Fruit fly (Drosophila melanogaster) whole organism, embryonic: ENCODE measurements around the gene CG15880.

Source experiments
- Abd-B ChIP-seq: fragments of 200-800 bp; sonication (Bioruptor generic); optimal IDR thresholded peaks from 2 replicates; lab custom pipeline; 2018; ENCODE audit warnings: missing biosample characterization, mild to moderate bottlenecking, missing genetic modification characterization, moderate library complexity
- Adf1 ChIP-seq: fragments of 200-800 bp; sonication (Bioruptor generic); IDR thresholded peaks from 2 replicates; pipeline ENCODE4 v1.3.6; 2022; ENCODE audit warnings: missing biosample characterization, missing genetic modification characterization
- Aef1 ChIP-seq: fragments of 200-800 bp; sonication (Bioruptor generic); IDR thresholded peaks from 3 replicates; pipeline ENCODE4 v1.3.6; 2022; ENCODE audit warnings: missing biosample characterization, missing genetic modification characterization
- BtbVII ChIP-seq: fragments of 200-800 bp; sonication (Bioruptor generic); optimal IDR thresholded peaks from 3 replicates; lab custom pipeline; 2017; ENCODE audit warnings: missing biosample characterization, mild to moderate bottlenecking, missing genetic modification characterization
- CG1024 ChIP-seq: fragments of 200-800 bp; sonication (Bioruptor generic); IDR thresholded peaks from 2 replicates; pipeline ENCODE4 v1.3.6; 2022; ENCODE audit warnings: missing biosample characterization, missing genetic modification characterization
- CG10366 ChIP-seq: fragments of 200-800 bp; sonication (Bioruptor generic); IDR thresholded peaks from 2 replicates; pipeline ENCODE4 v1.3.6; 2022; ENCODE audit warnings: missing biosample characterization, missing genetic modification characterization
- CG10979 ChIP-seq: fragments of 200-800 bp; sonication (Bioruptor generic); optimal IDR thresholded peaks from 2 replicates; lab custom pipeline; 2018; ENCODE audit warnings: missing biosample characterization, mild to moderate bottlenecking, missing genetic modification characterization, moderate library complexity
- CG11398 ChIP-seq: fragments of 200-800 bp; sonication (Bioruptor generic); optimal IDR thresholded peaks from 2 replicates; lab custom pipeline; 2016; ENCODE audit warnings: missing biosample characterization, missing genetic modification characterization
- CG1233 ChIP-seq: fragments of 200-800 bp; sonication (Bioruptor generic); optimal IDR thresholded peaks from 4 replicates; lab custom pipeline; 2018; ENCODE audit warnings: missing biosample characterization, mild to moderate bottlenecking, missing genetic modification characterization
- CG1602 ChIP-seq: fragments of 200-800 bp; sonication (Bioruptor generic); optimal IDR thresholded peaks from 3 replicates; lab custom pipeline; 2016; ENCODE audit warnings: missing biosample characterization, missing genetic modification characterization
- CG1647 ChIP-seq: fragments of 200-800 bp; sonication (Bioruptor generic); optimal IDR thresholded peaks from 3 replicates; lab custom pipeline; 2016; ENCODE audit warnings: missing biosample characterization, missing genetic modification characterization
- CG17802 ChIP-seq: fragments of 200-800 bp; sonication (Bioruptor generic); optimal IDR thresholded peaks from 2 replicates; lab custom pipeline; 2018; ENCODE audit warnings: missing biosample characterization, mild to moderate bottlenecking, missing genetic modification characterization, moderate library complexity
- CG2202 ChIP-seq: fragments of 200-800 bp; sonication (Bioruptor generic); optimal IDR thresholded peaks from 2 replicates; lab custom pipeline; 2018; ENCODE audit warnings: missing biosample characterization, mild to moderate bottlenecking, missing genetic modification characterization
- CG31388 ChIP-seq: fragments of 200-800 bp; sonication (Bioruptor generic); optimal IDR thresholded peaks from 2 replicates; lab custom pipeline; 2016; ENCODE audit warnings: missing biosample characterization, missing genetic modification characterization
- CG32532 ChIP-seq: fragments of 200-800 bp; sonication (Bioruptor generic); IDR thresholded peaks from 2 replicates; pipeline ENCODE4 v1.3.6; 2022; ENCODE audit warnings: missing biosample characterization, missing genetic modification characterization
- CG32767 ChIP-seq: fragments of 200-800 bp; sonication (Bioruptor generic); IDR thresholded peaks from 2 replicates; pipeline ENCODE4 v1.3.6; 2022; ENCODE audit warnings: missing biosample characterization, missing genetic modification characterization
- CG4360 ChIP-seq: fragments of 200-800 bp; sonication (Bioruptor generic); IDR thresholded peaks from 2 replicates; pipeline ENCODE4 v1.3.6; 2022; ENCODE audit warnings: missing biosample characterization, missing genetic modification characterization
- CG4404 ChIP-seq: fragments of 200-800 bp; sonication (Bioruptor generic); IDR thresholded peaks from 2 replicates; pipeline ENCODE4 v1.3.6; 2022; ENCODE audit warnings: missing biosample characterization, missing genetic modification characterization
- CG4707 ChIP-seq: fragments of 200-800 bp; sonication (Bioruptor generic); optimal IDR thresholded peaks from 2 replicates; lab custom pipeline; 2018; ENCODE audit warnings: missing biosample characterization, mild to moderate bottlenecking, missing genetic modification characterization, moderate library complexity
- CG5180 ChIP-seq: fragments of 200-800 bp; sonication (Bioruptor generic); optimal IDR thresholded peaks from 3 replicates; lab custom pipeline; 2017; ENCODE audit warnings: missing biosample characterization, missing genetic modification characterization, mild to moderate bottlenecking, moderate library complexity, missing genetic modification reagents
- CG6254 ChIP-seq: fragments of 200-800 bp; sonication (Bioruptor generic); optimal IDR thresholded peaks from 3 replicates; lab custom pipeline; 2017; ENCODE audit warnings: mild to moderate bottlenecking, missing biosample characterization, missing genetic modification reagents, missing genetic modification characterization
- CG6683 ChIP-seq: fragments of 200-800 bp; sonication (Bioruptor generic); optimal IDR thresholded peaks from 2 replicates; lab custom pipeline; 2017; ENCODE audit warnings: missing biosample characterization, mild to moderate bottlenecking, missing genetic modification characterization, missing genetic modification reagents
- CG7271 ChIP-seq: fragments of 200-800 bp; sonication (Bioruptor generic); optimal IDR thresholded peaks from 2 replicates; lab custom pipeline; 2018; ENCODE audit warnings: missing biosample characterization, mild to moderate bottlenecking, missing genetic modification characterization, moderate library complexity
- Chrac-16 ChIP-seq: fragments of 200-800 bp; sonication (Bioruptor generic); optimal IDR thresholded peaks from 3 replicates; lab custom pipeline; 2016; ENCODE audit warnings: missing biosample characterization, missing genetic modification characterization
- Dek ChIP-seq: fragments of 200-800 bp; sonication (Bioruptor generic); optimal IDR thresholded peaks from 3 replicates; lab custom pipeline; 2019; ENCODE audit warnings: missing biosample characterization, mild to moderate bottlenecking, missing genetic modification characterization, moderate library complexity
- Ets97D ChIP-seq: fragments of 200-800 bp; sonication (Bioruptor generic); optimal IDR thresholded peaks from 3 replicates; lab custom pipeline; 2016; ENCODE audit warnings: missing biosample characterization, missing genetic modification characterization
- Oaz ChIP-seq: fragments of 200-800 bp; sonication (Bioruptor generic); IDR thresholded peaks from 2 replicates; pipeline ENCODE4 v1.3.6; 2022; ENCODE audit warnings: missing biosample characterization, missing genetic modification characterization
- PHDP ChIP-seq: fragments of 200-800 bp; sonication (Bioruptor generic); optimal IDR thresholded peaks from 3 replicates; lab custom pipeline; 2018; ENCODE audit warnings: missing biosample characterization, mild to moderate bottlenecking, missing genetic modification characterization, moderate library complexity
- Poxn ChIP-seq: fragments of 200-800 bp; sonication (Bioruptor generic); IDR thresholded peaks from 2 replicates; pipeline ENCODE4 v1.3.6; 2022; ENCODE audit warnings: missing biosample characterization, missing genetic modification characterization
- Sin3A ChIP-seq: fragments of >200 bp; optimal IDR thresholded peaks from 2 replicates; lab custom pipeline; 2018
- Sry-δ ChIP-seq: fragments of 200-800 bp; sonication (Bioruptor generic); optimal IDR thresholded peaks from 2 replicates; lab custom pipeline; 2016; ENCODE audit warnings: missing biosample characterization, missing genetic modification characterization
- amos ChIP-seq: fragments of 200-800 bp; sonication (Bioruptor generic); IDR thresholded peaks from 2 replicates; pipeline ENCODE4 v1.3.6; 2022; ENCODE audit warnings: missing biosample characterization, missing genetic modification characterization; ENCODE audit not compliant: partially characterized antibody
- az2 ChIP-seq: fragments of 200-800 bp; sonication (Bioruptor generic); optimal IDR thresholded peaks from 3 replicates; lab custom pipeline; 2016; ENCODE audit warnings: missing biosample characterization, missing genetic modification characterization
- caup ChIP-seq: fragments of 200-800 bp; sonication (Bioruptor generic); optimal IDR thresholded peaks from 3 replicates; lab custom pipeline; 2017; ENCODE audit warnings: missing biosample characterization, mild to moderate bottlenecking, missing genetic modification characterization, moderate library complexity; ENCODE audit not compliant: severe bottlenecking
- corto ChIP-seq: fragments of 200-800 bp; sonication (Bioruptor generic); optimal IDR thresholded peaks from 2 replicates; lab custom pipeline; 2016; ENCODE audit warnings: missing biosample characterization, mild to moderate bottlenecking, missing genetic modification characterization, moderate library complexity
- disco-r ChIP-seq: fragments of 200-800 bp; sonication (Bioruptor generic); optimal IDR thresholded peaks from 2 replicates; lab custom pipeline; 2016; ENCODE audit warnings: missing biosample characterization, missing genetic modification characterization
- dm ChIP-seq: fragments of 200-800 bp; sonication (Bioruptor generic); optimal IDR thresholded peaks from 3 replicates; lab custom pipeline; 2016; ENCODE audit warnings: missing biosample characterization, missing genetic modification characterization
- esg ChIP-seq: fragments of 200-800 bp; sonication (Bioruptor generic); conservative IDR thresholded peaks from 2 replicates; pipeline ENCODE4 v1.3.6; 2022; ENCODE audit warnings: missing biosample characterization, missing genetic modification characterization
- gro ChIP-seq: fragments of 200-800 bp; sonication (Bioruptor generic); optimal IDR thresholded peaks from 2 replicates; lab custom pipeline; 2016; ENCODE audit warnings: missing biosample characterization, missing genetic modification characterization
- hth ChIP-seq: fragments of >200 bp; optimal IDR thresholded peaks from 2 replicates; lab custom pipeline; 2017; ENCODE audit warnings: inconsistent platforms
- lilli ChIP-seq: fragments of 200-800 bp; sonication (Bioruptor generic); optimal IDR thresholded peaks from 3 replicates; lab custom pipeline; 2016; ENCODE audit warnings: missing biosample characterization, missing genetic modification characterization
- lmd ChIP-seq: fragments of 200-800 bp; sonication (Bioruptor generic); IDR thresholded peaks from 2 replicates; pipeline ENCODE4 v1.3.6; 2022; ENCODE audit warnings: missing biosample characterization, missing genetic modification characterization
- onecut ChIP-seq: fragments of 200-800 bp; sonication (Bioruptor generic); IDR thresholded peaks from 2 replicates; pipeline ENCODE4 v1.3.6; 2022; ENCODE audit warnings: missing biosample characterization, missing genetic modification characterization
- pb ChIP-seq: fragments of 200-800 bp; sonication (Bioruptor generic); optimal IDR thresholded peaks from 3 replicates; lab custom pipeline; 2016; ENCODE audit warnings: missing biosample characterization, missing genetic modification characterization
- shn ChIP-seq: fragments of 200-800 bp; sonication (Bioruptor generic); optimal IDR thresholded peaks from 3 replicates; lab custom pipeline; 2016; ENCODE audit warnings: missing biosample characterization, missing genetic modification characterization
- sima ChIP-seq: fragments of 200-800 bp; sonication (Bioruptor generic); optimal IDR thresholded peaks from 2 replicates; lab custom pipeline; 2016; ENCODE audit warnings: missing biosample characterization, missing genetic modification characterization
- tap ChIP-seq: fragments of 200-800 bp; optimal IDR thresholded peaks from 3 replicates; lab custom pipeline; 2019; ENCODE audit warnings: missing biosample characterization, mild to moderate bottlenecking, missing genetic modification characterization, moderate library complexity
- tin ChIP-seq: fragments of 200-800 bp; sonication (Bioruptor generic); optimal IDR thresholded peaks from 3 replicates; lab custom pipeline; 2016; ENCODE audit warnings: missing biosample characterization, missing genetic modification characterization
- trh ChIP-seq: fragments of 200-800 bp; sonication (Bioruptor generic); optimal IDR thresholded peaks from 2 replicates; lab custom pipeline; 2016; ENCODE audit warnings: missing biosample characterization, missing genetic modification characterization
- wek ChIP-seq: fragments of 200-800 bp; sonication (Bioruptor generic); optimal IDR thresholded peaks from 3 replicates; lab custom pipeline; 2018; ENCODE audit warnings: missing biosample characterization, mild to moderate bottlenecking, missing genetic modification characterization, moderate library complexity

CG15880 gene

dm6 chr2L:819315-820032, 1.7 kb upstream of the CG15880 start, which contains the start of the genes PGAP2 and Clp (continued):
- TF ChIP-seq disco-r (GFP tag; lab: Kevin White, UChicago) (no peak), CG17802 (peak; percentile 24), BtbVII (GFP tag; lab: Kevin White, UChicago) (no peak), shn (GFP tag; lab: Kevin White, UChicago) (peak; percentile 21), hth (no peak), CG1602 (GFP tag; lab: Kevin White, UChicago) (peak; percentile 79), lmd (GFP tag; lab: Robert Waterston, UW) (peak; percentile 84), CG32767 (GFP tag; lab: Robert Waterston, UW) (peak; percentile 71; the same call in 1 of the 2 replicates), onecut (GFP tag; lab: Robert Waterston, UW) (no peak; the same call in 1 of the 2 replicates), Poxn (GFP tag; lab: Robert Waterston, UW) (peak; percentile 23; the same call in 1 of the 2 replicates), PHDP (tag; lab: Kevin White, UChicago) (peak; percentile 67), CG32532 (GFP tag; lab: Robert Waterston, UW) (peak; percentile 79), lilli (GFP tag; lab: Kevin White, UChicago) (peak; percentile 82), CG11398 (GFP tag; lab: Kevin White, UChicago) (no peak), wek (GFP tag; lab: Kevin White, UChicago) (no peak), CG5180 (GFP tag; lab: Kevin White, UChicago) (peak; percentile 46), Abd-B (GFP tag; lab: Kevin White, UChicago) (peak; percentile 79), CG4404 (GFP tag; lab: Robert Waterston, UW) (peak; percentile 71), Dek (peak; percentile 77), esg (GFP tag; lab: Robert Waterston, UW) (peak; percentile 79), CG7271 (tag; lab: Kevin White, UChicago) (peak; percentile 5), amos (peak; percentile 11; the same call in 1 of the 2 replicates), corto (GFP tag; lab: Kevin White, UChicago) (no peak), Adf1 (no peak), CG2202 (tag; lab: Kevin White, UChicago) (no peak), tap (no peak), pb (GFP tag; lab: Kevin White, UChicago) (no peak), Ets97D (GFP tag; lab: Kevin White, UChicago) (peak; percentile 55), CG1233 (GFP tag; lab: Kevin White, UChicago) (peak; percentile 74), Oaz (GFP tag; lab: Robert Waterston, UW) (peak; percentile 77), CG6683 (no peak), trh (GFP tag; lab: Kevin White, UChicago) (peak; percentile 51), Sin3A (lab: Kevin White, UChicago) (peak; percentile 61), CG4360 (GFP tag; lab: Robert Waterston, UW) (peak; percentile 71), CG6254 (GFP tag; lab: Kevin White, UChicago) (no peak), Sry-δ (GFP tag; lab: Kevin White, UChicago) (peak; percentile 77), dm (peak; percentile 22), Chrac-16 (GFP tag; lab: Kevin White, UChicago) (peak; percentile 74), CG4707 (GFP tag; lab: Kevin White, UChicago) (no peak), sima (GFP tag; lab: Kevin White, UChicago) (no peak), gro (GFP tag; lab: Kevin White, UChicago) (peak; percentile 9), tin (peak; percentile 73), CG31388 (GFP tag; lab: Kevin White, UChicago) (peak; percentile 34), Aef1 (GFP tag; lab: Robert Waterston, UW) (peak; percentile 82), CG10366 (GFP tag; lab: Robert Waterston, UW) (peak; percentile 71), az2 (GFP tag; lab: Kevin White, UChicago) (peak; percentile 64), CG1647 (GFP tag; lab: Kevin White, UChicago) (peak; percentile 2), CG1024 (GFP tag; lab: Robert Waterston, UW) (peak; percentile 43; the same call in 1 of the 2 replicates), caup (GFP tag; lab: Kevin White, UChicago) (peak; percentile 42), CG10979 (tag; lab: Kevin White, UChicago) (peak; percentile 85)
